Worm (Caenorhabditis elegans): ENCODE results near the gene H43E16.1.

DNA sequence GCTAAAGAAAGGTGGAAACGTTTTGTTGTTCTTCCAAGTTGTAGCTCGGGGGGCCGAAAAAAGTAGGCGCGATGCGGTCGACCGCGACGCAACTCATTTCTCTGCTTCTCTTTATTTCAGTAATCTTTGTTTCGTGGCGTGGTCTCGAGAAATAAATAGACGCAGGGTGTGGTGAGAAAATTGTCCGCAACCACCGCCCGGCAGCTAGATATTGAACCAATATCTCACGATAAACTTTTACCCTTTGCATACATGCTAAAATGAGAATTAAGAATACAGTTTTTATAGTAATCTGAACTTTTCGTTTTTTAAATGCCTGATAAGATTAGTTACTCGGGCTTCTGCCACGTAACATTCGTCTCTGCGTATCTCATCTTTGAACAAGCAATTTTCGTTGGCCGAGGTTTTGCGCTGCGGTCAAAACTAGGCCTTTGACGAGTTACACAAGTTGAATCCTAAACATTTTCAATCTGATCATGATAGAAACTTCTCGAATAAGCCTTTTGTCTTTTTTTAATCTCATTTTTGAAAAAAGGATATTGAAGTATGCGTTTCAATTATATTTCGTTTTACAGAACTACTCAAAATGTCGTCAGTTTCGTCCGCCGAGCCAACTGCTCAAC lies 9.7 kb downstream of the H43E16.1 start, which contains the start of gene gyf-1:
- TF ChIP-seq dao-5 (tag; optimal IDR thresholded peaks at IDR 0.05) (no peak), W03F9.2 (tag; optimal IDR thresholded peaks at IDR 0.05) (no peak)

Data from whole organism, L4/young adult.